Worm (Caenorhabditis elegans) whole organism, L4 larva: ENCODE measurements around the gene srh-229.

Experiments used
- D1046.2 ChIP-seq: fragments of 200-800 bp; sonication (Bioruptor generic); IDR thresholded peaks from 2 replicates; pipeline ENCODE4 v1.3.6; 2022; ENCODE audit warnings: missing genetic modification characterization, missing compliant biosample characterization
- F44E2.7 ChIP-seq: fragments of 200-800 bp; sonication (Bioruptor generic); IDR thresholded peaks from 2 replicates; pipeline ENCODE4 v2.1.2; 2022; ENCODE audit warnings: missing genetic modification characterization, missing compliant biosample characterization
- T26A8.4 ChIP-seq: fragments of 200-800 bp; sonication (Bioruptor generic); IDR thresholded peaks from 2 replicates; pipeline ENCODE4 v1.3.6; 2022; ENCODE audit warnings: missing genetic modification characterization, missing compliant biosample characterization
- Y105C5A.15 ChIP-seq: fragments of 200-800 bp; sonication (Bioruptor generic); IDR thresholded peaks from 2 replicates; pipeline ENCODE4 v1.3.6; 2022; ENCODE audit warnings: missing genetic modification characterization, missing compliant biosample characterization
- Y5F2A.4 ChIP-seq: fragments of 200-800 bp; sonication (Bioruptor generic); optimal IDR thresholded peaks from 2 replicates; lab custom pipeline; 2018; ENCODE audit warnings: mild to moderate bottlenecking, missing genetic modification characterization, missing compliant biosample characterization
- Y75B8A.6 ChIP-seq: fragments of 200-800 bp; sonication (Bioruptor generic); IDR thresholded peaks from 2 replicates; pipeline ENCODE4 v1.3.6; 2022; ENCODE audit warnings: missing genetic modification reagents, missing genetic modification characterization, missing compliant biosample characterization
- aha-1 ChIP-seq: fragments of 150-350 bp; peaks from one replicate; lab custom pipeline; 2014; ENCODE audit warnings: missing biosample characterization, missing genetic modification characterization
- aly-2 ChIP-seq: sonication (generic microtip); optimal IDR thresholded peaks from 2 replicates; lab custom pipeline; 2018; ENCODE audit warnings: missing biosample characterization, missing genetic modification characterization
- ama-1 ChIP-seq: fragments of 150-350 bp; optimal IDR thresholded peaks from 2 replicates; lab custom pipeline; 2014; ENCODE audit warnings: inconsistent platforms, mixed read lengths
- attf-4 ChIP-seq: sonication (generic microtip); optimal IDR thresholded peaks from 3 replicates; lab custom pipeline; 2017; ENCODE audit warnings: missing biosample characterization, missing genetic modification characterization
- ceh-28 ChIP-seq: fragments of 150-350 bp; optimal IDR thresholded peaks from 2 replicates; lab custom pipeline; 2014; ENCODE audit warnings: missing biosample characterization, missing genetic modification reagents, missing genetic modification characterization
- ceh-44 ChIP-seq: fragments of 200-800 bp; sonication (Bioruptor generic); IDR thresholded peaks from 2 replicates; pipeline ENCODE4 v1.3.6; 2022; ENCODE audit warnings: missing genetic modification reagents, missing genetic modification characterization, missing compliant biosample characterization
- ceh-62 ChIP-seq: sonication (generic microtip); optimal IDR thresholded peaks from 2 replicates; lab custom pipeline; 2017; ENCODE audit warnings: missing biosample characterization, missing genetic modification characterization
- ceh-82 ChIP-seq: sonication (generic microtip); optimal IDR thresholded peaks from 2 replicates; lab custom pipeline; 2017; ENCODE audit warnings: missing biosample characterization, missing genetic modification characterization
- cey-2 ChIP-seq: sonication (generic microtip); optimal IDR thresholded peaks from 3 replicates; lab custom pipeline; 2017; ENCODE audit warnings: missing genetic modification characterization, mild to moderate bottlenecking, missing compliant biosample characterization, antibody characterized with exemption, borderline replicate concordance; ENCODE audit not compliant: insufficient read depth
- dmd-8 ChIP-seq: fragments of 200-800 bp; sonication (Bioruptor generic); IDR thresholded peaks from 2 replicates; pipeline ENCODE4 v1.3.6; 2022; ENCODE audit warnings: missing genetic modification characterization, missing compliant biosample characterization
- dve-1 ChIP-seq: sonication (generic microtip); optimal IDR thresholded peaks from 2 replicates; lab custom pipeline; 2017; ENCODE audit warnings: antibody characterized with exemption, mild to moderate bottlenecking, missing genetic modification characterization, missing compliant biosample characterization; ENCODE audit not compliant: insufficient read depth
- hlh-11 ChIP-seq: fragments of 200-800 bp; sonication (Bioruptor generic); optimal IDR thresholded peaks from 2 replicates; lab custom pipeline; 2018; ENCODE audit warnings: mild to moderate bottlenecking, missing genetic modification characterization, missing compliant biosample characterization
- hmg-1.1 ChIP-seq: fragments of 200-800 bp; sonication (Bioruptor generic); IDR thresholded peaks from 2 replicates; pipeline ENCODE4 v1.3.6; 2022; ENCODE audit warnings: missing genetic modification reagents, missing genetic modification characterization, missing compliant biosample characterization
- lin-1 ChIP-seq: fragments of 200-800 bp; sonication (Bioruptor generic); IDR thresholded peaks from 2 replicates; pipeline ENCODE4 v1.3.6; 2022; ENCODE audit warnings: missing genetic modification reagents, missing genetic modification characterization, missing compliant biosample characterization
- lin-13 ChIP-seq: fragments of 150-350 bp; optimal IDR thresholded peaks from 2 replicates; lab custom pipeline; 2014; ENCODE audit warnings: missing biosample characterization, missing genetic modification reagents, missing genetic modification characterization
- madf-5 ChIP-seq, 2 experiments: fragments of 200-800 bp; sonication (Bioruptor generic); IDR thresholded peaks; 2 replicates each; pipeline ENCODE4 v1.3.6; 2022; ENCODE audit warnings: missing compliant biosample characterization in 2 of 2, missing genetic modification characterization in 2 of 2
- madf-9 ChIP-seq: fragments of 200-800 bp; sonication (Bioruptor generic); conservative IDR thresholded peaks from 2 replicates; pipeline ENCODE4 v1.3.6; 2022; ENCODE audit warnings: missing genetic modification reagents, missing genetic modification characterization, missing compliant biosample characterization
- mdt-29 ChIP-seq: fragments of 200-800 bp; sonication (Bioruptor generic); IDR thresholded peaks from 2 replicates; pipeline ENCODE4 v1.3.6; 2022; ENCODE audit warnings: missing genetic modification reagents, missing genetic modification characterization, missing compliant biosample characterization
- mep-1 ChIP-seq: fragments of 150-350 bp; sonication (generic microtip); optimal IDR thresholded peaks from 3 replicates; lab custom pipeline; 2014; ENCODE audit warnings: missing biosample characterization, missing genetic modification characterization
- mxl-3 ChIP-seq: fragments of 200-800 bp; sonication (Bioruptor generic); optimal IDR thresholded peaks from 2 replicates; lab custom pipeline; 2018; ENCODE audit warnings: mild to moderate bottlenecking, missing genetic modification characterization, missing compliant biosample characterization
- nhr-10 ChIP-seq: fragments of 150-350 bp; optimal IDR thresholded peaks from 2 replicates; lab custom pipeline; 2014; ENCODE audit warnings: missing biosample characterization, missing genetic modification characterization
- nhr-11 ChIP-seq: fragments of 150-350 bp; optimal IDR thresholded peaks from 2 replicates; lab custom pipeline; 2014; ENCODE audit warnings: missing biosample characterization, missing genetic modification characterization
- nhr-237 ChIP-seq: sonication (generic microtip); optimal IDR thresholded peaks from 2 replicates; lab custom pipeline; 2017; ENCODE audit warnings: missing biosample characterization, missing genetic modification characterization
- nhr-42 ChIP-seq: fragments of 200-800 bp; sonication (Bioruptor generic); IDR thresholded peaks from 2 replicates; pipeline ENCODE4 v1.3.6; 2022; ENCODE audit warnings: missing genetic modification characterization, missing compliant biosample characterization
- nhr-76 ChIP-seq: fragments of 150-350 bp; optimal IDR thresholded peaks from 2 replicates; lab custom pipeline; 2014; ENCODE audit warnings: missing biosample characterization, missing genetic modification characterization
- php-3 ChIP-seq: fragments of 200-800 bp; sonication (Bioruptor generic); IDR thresholded peaks from 2 replicates; pipeline ENCODE4 v1.3.6; 2022; ENCODE audit warnings: missing genetic modification reagents, missing genetic modification characterization, missing compliant biosample characterization
- saeg-2 ChIP-seq: fragments of 200-800 bp; sonication (Bioruptor generic); IDR thresholded peaks from 2 replicates; pipeline ENCODE4 v1.3.6; 2022; ENCODE audit warnings: missing genetic modification reagents, missing genetic modification characterization, missing compliant biosample characterization
- skn-1 ChIP-seq: fragments of 150-350 bp; optimal IDR thresholded peaks from 2 replicates; lab custom pipeline; 2014; ENCODE audit warnings: missing biosample characterization, missing genetic modification characterization
- spr-1 ChIP-seq: sonication (generic microtip); optimal IDR thresholded peaks from 2 replicates; lab custom pipeline; 2016; ENCODE audit warnings: mild to moderate bottlenecking, missing genetic modification characterization, missing compliant biosample characterization
- tag-97 ChIP-seq: fragments of 200-800 bp; sonication (Bioruptor generic); IDR thresholded peaks from 2 replicates; pipeline ENCODE4 v1.3.6; 2022; ENCODE audit warnings: missing genetic modification characterization, missing compliant biosample characterization
- unc-130 ChIP-seq: sonication (generic microtip); optimal IDR thresholded peaks from 2 replicates; lab custom pipeline; 2016; ENCODE audit warnings: missing genetic modification reagents, missing genetic modification characterization, missing compliant biosample characterization
- zag-1 ChIP-seq: fragments of 150-350 bp; optimal IDR thresholded peaks from 2 replicates; lab custom pipeline; 2014; ENCODE audit warnings: missing biosample characterization, missing genetic modification characterization
- zfp-2 ChIP-seq: sonication (generic microtip); optimal IDR thresholded peaks from 2 replicates; lab custom pipeline; 2016; ENCODE audit warnings: mild to moderate bottlenecking, missing genetic modification characterization, missing compliant biosample characterization

srh-229 gene

ce11 chrV:7490340-7490739 lies 13.8 kb downstream of the srh-229 start, which contains the start of gene srbc-9:
TSS of gene srbc-9 (minus strand) at chrV:7490440.
- TF ChIP-seq dve-1: no peak

- TF ChIP-seq Y5F2A.4 (GFP tag; lab: Kevin White, UChicago): no peak
- TF ChIP-seq zfp-2 (tag; lab: Kevin White, UChicago): no peak
Observed at ce11 chrV:7487518-7487917, 16.7 kb downstream of the srh-229 start, which contains the start of gene srbc-7. TSS of gene srbc-7 (minus strand) at chrV:7487618.

- TF ChIP-seq D1046.2 (GFP tag; lab: Robert Waterston, UW): no peak
- no peak for TF ChIP-seq lin-1
- TF ChIP-seq aly-2 (tag; lab: Kevin White, UChicago): no peak
- TF ChIP-seq ama-1 (lab: Kevin White, UChicago): no peak
- no peak for TF ChIP-seq F44E2.7
- no peak for TF ChIP-seq nhr-10 (tag; lab: Kevin White, UChicago)
- TF ChIP-seq ceh-28 (tag; lab: Kevin White, UChicago): no peak
- TF ChIP-seq madf-9 (GFP tag; lab: Robert Waterston, UW): no peak
Observed at ce11 chrV:7485000-7485399, 19.2 kb downstream of the srh-229 start, which contains the start of gene srbc-8. TSS of gene srbc-8 (minus strand) at chrV:7485100.

- TF ChIP-seq aha-1 (no peak), nhr-42 (GFP tag; lab: Robert Waterston, UW) (no peak), Y75B8A.6 (GFP tag; lab: Robert Waterston, UW) (no peak), madf-5 (GFP tag; IDR thresholded peaks at IDR 0.05; lab: Robert Waterston, UW) (no peak), mdt-29 (GFP tag; lab: Robert Waterston, UW) (no peak), mep-1 (no peak), spr-1 (tag; lab: Kevin White, UChicago) (no peak), T26A8.4 (GFP tag; lab: Robert Waterston, UW) (no peak), saeg-2 (GFP tag; lab: Robert Waterston, UW) (no peak), lin-13 (GFP tag; lab: Kevin White, UChicago) (no peak), mxl-3 (no peak), hmg-1.1 (no peak), nhr-237 (tag; lab: Kevin White, UChicago) (no peak)
Observed at ce11 chrV:7480949-7481348, 23.2 kb downstream of the srh-229 start, which contains the start of gene C18B10.6. TSS of gene C18B10.6 (minus strand) at chrV:7481049.

ce11 chrV:7478404-7478803 lies 25.8 kb downstream of the srh-229 start, which contains the start of gene str-190:
TSS of gene str-190 (minus strand) at chrV:7478504.
- TF ChIP-seq skn-1 (tag; lab: Kevin White, UChicago) (no peak), nhr-11 (tag; lab: Kevin White, UChicago) (no peak), tag-97 (GFP tag; lab: Robert Waterston, UW) (no peak), zfp-2 (tag; lab: Kevin White, UChicago) (no peak), ceh-82 (no peak)

ce11 chrV:7476766-7477165 lies 27.4 kb downstream of the srh-229 start, which contains the start of gene srh-125:
TSS of gene srh-125 (minus strand) at chrV:7476866.
- TF ChIP-seq zag-1 (tag; lab: Kevin White, UChicago): no peak
- TF ChIP-seq hmg-1.1: no peak

ce11 chrV:7472815-7473214 lies 31.4 kb downstream of the srh-229 start, which contains the start of gene str-28:
TSS of gene str-28 (minus strand) at chrV:7472915.
- TF ChIP-seq Y105C5A.15 (GFP tag; lab: Robert Waterston, UW): no peak
- no peak for TF ChIP-seq cey-2 (tag; lab: Kevin White, UChicago)
- TF ChIP-seq hlh-11 (tag; lab: Kevin White, UChicago): no peak
- no peak for TF ChIP-seq attf-4 (tag; lab: Kevin White, UChicago)
- no peak for TF ChIP-seq ceh-44
- TF ChIP-seq zfp-2 (tag; lab: Kevin White, UChicago): no peak
- TF ChIP-seq nhr-76 (tag; lab: Kevin White, UChicago): no peak
- TF ChIP-seq skn-1 (tag; lab: Kevin White, UChicago): no peak
- no peak for TF ChIP-seq php-3
- TF ChIP-seq unc-130 (GFP tag; lab: Kevin White, UChicago): no peak
- no peak for TF ChIP-seq dmd-8 (GFP tag; lab: Robert Waterston, UW)
- no peak for TF ChIP-seq ceh-62 (tag; lab: Kevin White, UChicago)
